Fruit fly (Drosophila melanogaster) whole organism, embryonic: ENCODE results near the gene Hex-t2.

Experiments used
- CG11723 ChIP-seq: fragments of 200-800 bp; sonication (Bioruptor generic); optimal IDR thresholded peaks from 2 replicates; lab custom pipeline; 2017; ENCODE audit warnings: missing biosample characterization, mild to moderate bottlenecking, missing genetic modification characterization
- CG12391 ChIP-seq: fragments of 200-800 bp; sonication (Bioruptor generic); optimal IDR thresholded peaks from 3 replicates; lab custom pipeline; 2018; ENCODE audit warnings: missing biosample characterization, mild to moderate bottlenecking, missing genetic modification characterization, moderate library complexity
- CG13296 ChIP-seq: fragments of 200-800 bp; sonication (Bioruptor generic); optimal IDR thresholded peaks from 3 replicates; lab custom pipeline; 2018; ENCODE audit warnings: missing biosample characterization, mild to moderate bottlenecking, missing genetic modification characterization
- CG14710 ChIP-seq: fragments of 200-800 bp; sonication (Bioruptor generic); optimal IDR thresholded peaks from 3 replicates; lab custom pipeline; 2019; ENCODE audit warnings: missing biosample characterization, mild to moderate bottlenecking, missing genetic modification characterization, moderate library complexity
- CG15011 ChIP-seq: fragments of 200-800 bp; sonication (Bioruptor generic); optimal IDR thresholded peaks from 3 replicates; lab custom pipeline; 2018; ENCODE audit warnings: missing biosample characterization, mild to moderate bottlenecking, missing genetic modification characterization
- CG16813 ChIP-seq: fragments of 200-800 bp; sonication (Bioruptor generic); IDR thresholded peaks from 3 replicates; pipeline ENCODE4 v1.3.6; 2022; ENCODE audit warnings: missing biosample characterization, missing genetic modification characterization; ENCODE audit not compliant: partially characterized antibody
- CG1792 ChIP-seq: fragments of 200-800 bp; sonication (Bioruptor generic); optimal IDR thresholded peaks from 2 replicates; lab custom pipeline; 2016; ENCODE audit warnings: missing biosample characterization, missing genetic modification characterization
- CG18011 ChIP-seq: fragments of 200-800 bp; sonication (Bioruptor generic); optimal IDR thresholded peaks from 2 replicates; lab custom pipeline; 2017; ENCODE audit warnings: missing biosample characterization, missing genetic modification characterization, mild to moderate bottlenecking, moderate library complexity, missing genotype
- CG18476 ChIP-seq: fragments of 200-800 bp; sonication (Bioruptor generic); optimal IDR thresholded peaks from 2 replicates; lab custom pipeline; 2016; ENCODE audit warnings: missing biosample characterization, mild to moderate bottlenecking, missing genetic modification characterization
- CG2120 ChIP-seq: fragments of 200-800 bp; sonication (Bioruptor generic); optimal IDR thresholded peaks from 3 replicates; lab custom pipeline; 2016; ENCODE audit warnings: missing biosample characterization, missing genetic modification characterization
- CG2889 ChIP-seq: fragments of 200-800 bp; sonication (Bioruptor generic); IDR thresholded peaks from 3 replicates; pipeline ENCODE4 v1.3.6; 2022; ENCODE audit warnings: missing biosample characterization, missing genetic modification characterization
- CG30020 ChIP-seq: fragments of 200-800 bp; optimal IDR thresholded peaks from 2 replicates; lab custom pipeline; 2019; ENCODE audit warnings: missing biosample characterization, mild to moderate bottlenecking, missing genetic modification characterization, moderate library complexity
- CG3847 ChIP-seq: fragments of 200-800 bp; sonication (Bioruptor generic); IDR thresholded peaks from 2 replicates; pipeline ENCODE4 v1.3.6; 2022; ENCODE audit warnings: missing biosample characterization, missing genetic modification characterization
- CG4820 ChIP-seq: fragments of 200-800 bp; sonication (Bioruptor generic); optimal IDR thresholded peaks from 3 replicates; lab custom pipeline; 2016; ENCODE audit warnings: missing biosample characterization, missing genetic modification characterization
- CG6175 ChIP-seq: fragments of 200-800 bp; sonication (Bioruptor generic); IDR thresholded peaks from 3 replicates; pipeline ENCODE4 v1.3.6; 2022; ENCODE audit warnings: missing biosample characterization, missing genetic modification characterization
- CG8359 ChIP-seq: fragments of 200-800 bp; sonication (Bioruptor generic); optimal IDR thresholded peaks from 2 replicates; lab custom pipeline; 2017; ENCODE audit warnings: missing biosample characterization, mild to moderate bottlenecking, missing genetic modification characterization, borderline replicate concordance
- CG9797 ChIP-seq: fragments of 200-800 bp; sonication (Bioruptor generic); optimal IDR thresholded peaks from 3 replicates; lab custom pipeline; 2018; ENCODE audit warnings: missing biosample characterization, mild to moderate bottlenecking, missing genetic modification characterization
- CG9876 ChIP-seq: fragments of 200-800 bp; sonication (Bioruptor generic); optimal IDR thresholded peaks from 2 replicates; lab custom pipeline; 2016; ENCODE audit warnings: missing biosample characterization, missing genetic modification characterization
- CHES-1-like ChIP-seq: fragments of 200-800 bp; sonication (Bioruptor generic); optimal IDR thresholded peaks from 2 replicates; lab custom pipeline; 2016; ENCODE audit warnings: missing biosample characterization, missing genetic modification characterization
- Dref ChIP-seq: fragments of 200-800 bp; sonication (Bioruptor generic); IDR thresholded peaks from 2 replicates; pipeline ENCODE4 v1.3.6; 2022; ENCODE audit warnings: missing biosample characterization, missing genetic modification characterization
- Elba2 ChIP-seq: fragments of 200-800 bp; sonication (Bioruptor generic); optimal IDR thresholded peaks from 3 replicates; lab custom pipeline; 2016; ENCODE audit warnings: missing biosample characterization, missing genetic modification characterization
- Fer2 ChIP-seq: fragments of 200-800 bp; sonication (Bioruptor generic); optimal IDR thresholded peaks from 2 replicates; lab custom pipeline; 2018; ENCODE audit warnings: missing biosample characterization, mild to moderate bottlenecking, missing genetic modification characterization, moderate library complexity
- Gsc ChIP-seq: fragments of 200-800 bp; sonication (Bioruptor generic); IDR thresholded peaks from 2 replicates; pipeline ENCODE4 v1.3.6; 2022; ENCODE audit warnings: missing biosample characterization, missing genetic modification characterization
- Hmx ChIP-seq: fragments of 200-800 bp; sonication (Bioruptor generic); optimal IDR thresholded peaks from 2 replicates; lab custom pipeline; 2016; ENCODE audit warnings: missing biosample characterization, missing genetic modification characterization
- NK7.1 ChIP-seq: fragments of 200-800 bp; sonication (Bioruptor generic); optimal IDR thresholded peaks from 3 replicates; lab custom pipeline; 2016; ENCODE audit warnings: missing biosample characterization, missing genetic modification characterization
- Neu2 ChIP-seq: fragments of 200-800 bp; sonication (Bioruptor generic); optimal IDR thresholded peaks from 3 replicates; lab custom pipeline; 2016; ENCODE audit warnings: missing biosample characterization, missing genetic modification characterization, borderline replicate concordance
- Oaz ChIP-seq: fragments of 200-800 bp; sonication (Bioruptor generic); IDR thresholded peaks from 2 replicates; pipeline ENCODE4 v1.3.6; 2022; ENCODE audit warnings: missing biosample characterization, missing genetic modification characterization
- Optix ChIP-seq: fragments of 200-800 bp; sonication (Bioruptor generic); IDR thresholded peaks from 3 replicates; pipeline ENCODE4 v1.3.6; 2022; ENCODE audit warnings: missing biosample characterization, missing genetic modification characterization
- Pdp1 ChIP-seq, 2 experiments: fragments of 200-800 bp; sonication (Bioruptor generic); optimal IDR thresholded peaks; 3 replicates each; lab custom pipeline; 2016; ENCODE audit warnings: missing biosample characterization in 2 of 2, missing genetic modification characterization in 2 of 2, mild to moderate bottlenecking in 1 of 2, moderate library complexity in 1 of 2
- Ptx1 ChIP-seq: fragments of 200-800 bp; sonication (Bioruptor generic); IDR thresholded peaks from 2 replicates; pipeline ENCODE4 v1.3.6; 2022; ENCODE audit warnings: missing biosample characterization, missing genetic modification characterization
- Ravus ChIP-seq: fragments of 200-800 bp; sonication (Bioruptor generic); IDR thresholded peaks from 2 replicates; pipeline ENCODE4 v1.3.6; 2022; ENCODE audit warnings: missing biosample characterization, missing genetic modification characterization
- Rx ChIP-seq: fragments of 200-800 bp; sonication (Bioruptor generic); IDR thresholded peaks from 2 replicates; pipeline ENCODE4 v1.3.6; 2022; ENCODE audit warnings: missing biosample characterization, missing genetic modification characterization
- Vsx1 ChIP-seq: fragments of 200-800 bp; sonication (Bioruptor generic); optimal IDR thresholded peaks from 2 replicates; lab custom pipeline; 2017; ENCODE audit warnings: missing biosample characterization, mild to moderate bottlenecking, missing genetic modification characterization, missing genetic modification reagents
- Xrp1 ChIP-seq: fragments of 200-800 bp; sonication (Bioruptor generic); IDR thresholded peaks from 2 replicates; pipeline ENCODE4 v1.3.6; 2022; ENCODE audit warnings: missing biosample characterization, missing genetic modification characterization
- btn ChIP-seq: fragments of 200-800 bp; sonication (Bioruptor generic); optimal IDR thresholded peaks from 2 replicates; lab custom pipeline; 2016; ENCODE audit warnings: missing biosample characterization, missing genetic modification characterization
- caup ChIP-seq: fragments of 200-800 bp; sonication (Bioruptor generic); optimal IDR thresholded peaks from 3 replicates; lab custom pipeline; 2017; ENCODE audit warnings: missing biosample characterization, mild to moderate bottlenecking, missing genetic modification characterization, moderate library complexity; ENCODE audit not compliant: severe bottlenecking
- chif ChIP-seq, 2 experiments: fragments of 200-800 bp; sonication (Bioruptor generic); optimal IDR thresholded peaks; 3 replicates each; lab custom pipeline; 2016; ENCODE audit warnings: missing biosample characterization in 2 of 2, missing genetic modification characterization in 2 of 2
- disco-r ChIP-seq: fragments of 200-800 bp; sonication (Bioruptor generic); optimal IDR thresholded peaks from 2 replicates; lab custom pipeline; 2016; ENCODE audit warnings: missing biosample characterization, missing genetic modification characterization
- dmrt99B ChIP-seq: fragments of 200-800 bp; sonication (Bioruptor generic); optimal IDR thresholded peaks from 2 replicates; lab custom pipeline; 2018; ENCODE audit warnings: missing biosample characterization, mild to moderate bottlenecking, missing genetic modification characterization, moderate library complexity
- gro ChIP-seq: fragments of 200-800 bp; sonication (Bioruptor generic); optimal IDR thresholded peaks from 2 replicates; lab custom pipeline; 2016; ENCODE audit warnings: missing biosample characterization, missing genetic modification characterization
- h ChIP-seq: fragments of >200 bp; optimal IDR thresholded peaks from 2 replicates; lab custom pipeline; 2017
- knrl ChIP-seq: fragments of 200-800 bp; sonication (Bioruptor generic); IDR thresholded peaks from 3 replicates; pipeline ENCODE4 v1.3.6; 2022; ENCODE audit warnings: missing biosample characterization, missing genetic modification characterization; ENCODE audit not compliant: partially characterized antibody
- oc ChIP-seq: fragments of 200-800 bp; sonication (Bioruptor generic); optimal IDR thresholded peaks from 2 replicates; lab custom pipeline; 2018; ENCODE audit warnings: missing biosample characterization, mild to moderate bottlenecking, missing genetic modification characterization, moderate library complexity
- repo ChIP-seq: fragments of 200-800 bp; sonication (Bioruptor generic); optimal IDR thresholded peaks from 2 replicates; lab custom pipeline; 2016; ENCODE audit warnings: missing biosample characterization, missing genetic modification characterization
- sim ChIP-seq: fragments of 200-800 bp; sonication (Bioruptor generic); IDR thresholded peaks from 2 replicates; pipeline ENCODE4 v1.3.6; 2022; ENCODE audit warnings: missing biosample characterization, missing genetic modification characterization
- slbo ChIP-seq: fragments of 200-800 bp; sonication (Bioruptor generic); IDR thresholded peaks from 2 replicates; pipeline ENCODE4 v1.3.6; 2022; ENCODE audit warnings: missing biosample characterization, missing genetic modification characterization
- slou ChIP-seq: fragments of 200-800 bp; sonication (Bioruptor generic); optimal IDR thresholded peaks from 3 replicates; lab custom pipeline; 2016; ENCODE audit warnings: missing biosample characterization, missing genetic modification characterization
- stwl ChIP-seq: fragments of 200-800 bp; sonication (Bioruptor generic); optimal IDR thresholded peaks from 3 replicates; lab custom pipeline; 2018; ENCODE audit warnings: missing biosample characterization, mild to moderate bottlenecking, missing genetic modification characterization, moderate library complexity
- tna ChIP-seq: fragments of 200-800 bp; sonication (Bioruptor generic); IDR thresholded peaks from 2 replicates; pipeline ENCODE4 v1.3.6; 2022; ENCODE audit warnings: missing biosample characterization, missing genetic modification characterization; ENCODE audit not compliant: partially characterized antibody
- vnd ChIP-seq: fragments of 200-800 bp; sonication (Bioruptor generic); IDR thresholded peaks from 3 replicates; pipeline ENCODE4 v1.3.6; 2022; ENCODE audit warnings: missing biosample characterization, missing genetic modification characterization; ENCODE audit not compliant: partially characterized antibody

The Hex-t2 gene

dm6 chr3R:26461226-26461805 lies 10.8 kb downstream of the Hex-t2 start, which contains the start of gene CG5455 (continued):
- TF ChIP-seq Xrp1 (GFP tag; lab: Robert Waterston, UW) (no peak), Fer2 (tag; lab: Kevin White, UChicago) (no peak), CG14710 (tag; lab: Kevin White, UChicago) (no peak), tna (GFP tag; lab: Robert Waterston, UW) (peak; percentile 64; the same call in 1 of the 2 replicates), Oaz (no peak), Elba2 (GFP tag; lab: Kevin White, UChicago) (no peak), h (lab: Kevin White, UChicago) (no peak), disco-r (no peak), Rx (GFP tag; lab: Robert Waterston, UW) (no peak), CG3847 (no peak), stwl (no peak), CG1792 (GFP tag; lab: Kevin White, UChicago) (no peak), Hmx (GFP tag; lab: Kevin White, UChicago) (no peak), CHES-1-like (GFP tag; lab: Kevin White, UChicago) (peak; percentile 52), CG16813 (GFP tag; lab: Robert Waterston, UW) (no peak), Vsx1 (GFP tag; lab: Kevin White, UChicago) (peak; percentile 56), Neu2 (GFP tag; lab: Kevin White, UChicago) (no peak), CG11723 (GFP tag; lab: Kevin White, UChicago) (no peak), CG6175 (GFP tag; lab: Robert Waterston, UW) (peak; percentile 77; the same call in 2 of the 3 replicates), slbo (GFP tag; lab: Robert Waterston, UW) (peak; percentile 51), vnd (GFP tag; lab: Robert Waterston, UW) (no peak), Pdp1 (GFP tag; optimal IDR thresholded peaks at IDR 0.05; lab: Kevin White, UChicago) (peak in 1 of 2 experiments; percentile 87), slou (GFP tag; lab: Kevin White, UChicago) (no peak), repo (GFP tag; lab: Kevin White, UChicago) (peak; percentile 11), dmrt99B (tag; lab: Kevin White, UChicago) (no peak), CG18476 (GFP tag; lab: Kevin White, UChicago) (no peak), NK7.1 (GFP tag; lab: Kevin White, UChicago) (no peak), Gsc (no peak), chif (GFP tag; optimal IDR thresholded peaks at IDR 0.05; lab: Kevin White, UChicago) (no peak), gro (GFP tag; lab: Kevin White, UChicago) (peak; percentile 69), Ptx1 (no peak), CG9797 (GFP tag; lab: Kevin White, UChicago) (no peak), Ravus (GFP tag; lab: Robert Waterston, UW) (no peak), CG4820 (GFP tag; lab: Kevin White, UChicago) (no peak), CG8359 (GFP tag; lab: Kevin White, UChicago) (no peak), Optix (GFP tag; lab: Robert Waterston, UW) (peak; percentile 12; the same call in 1 of the 3 replicates), CG30020 (no peak), oc (tag; lab: Kevin White, UChicago) (peak; percentile 93), CG18011 (GFP tag; lab: Kevin White, UChicago) (peak; percentile 11), Dref (no peak), CG2889 (GFP tag; lab: Robert Waterston, UW) (no peak), CG13296 (GFP tag; lab: Kevin White, UChicago) (peak; percentile 77), CG9876 (GFP tag; lab: Kevin White, UChicago) (no peak), CG15011 (no peak), sim (GFP tag; lab: Robert Waterston, UW) (0 out of 2 replicates have a peak, but pooled peaks have one; percentile 20), CG2120 (peak; percentile 41), caup (GFP tag; lab: Kevin White, UChicago) (peak; percentile 80), CG12391 (tag; lab: Kevin White, UChicago) (no peak), knrl (no peak; the same call in 2 of the 3 replicates), btn (GFP tag; lab: Kevin White, UChicago) (no peak)
